Fruit fly (Drosophila melanogaster) whole organism, embryonic: ENCODE measurements around the gene CG10337.

Source experiments
- Antp ChIP-seq: fragments of 200-800 bp; sonication (Bioruptor generic); optimal IDR thresholded peaks from 3 replicates; lab custom pipeline; 2016; ENCODE audit warnings: missing biosample characterization, missing genetic modification characterization
- CG1024 ChIP-seq: fragments of 200-800 bp; sonication (Bioruptor generic); IDR thresholded peaks from 2 replicates; pipeline ENCODE4 v1.3.6; 2022; ENCODE audit warnings: missing biosample characterization, missing genetic modification characterization
- CG12236 ChIP-seq: fragments of 200-800 bp; sonication (Bioruptor generic); optimal IDR thresholded peaks from 2 replicates; lab custom pipeline; 2016; ENCODE audit warnings: missing biosample characterization, missing genetic modification characterization
- CG14860 ChIP-seq: fragments of 200-800 bp; sonication (Bioruptor generic); IDR thresholded peaks from 3 replicates; pipeline ENCODE4 v1.3.6; 2022; ENCODE audit warnings: missing biosample characterization, missing genetic modification characterization; ENCODE audit not compliant: partially characterized antibody
- CG1529 ChIP-seq: fragments of 200-800 bp; sonication (Bioruptor generic); optimal IDR thresholded peaks from 3 replicates; lab custom pipeline; 2018; ENCODE audit warnings: missing biosample characterization, missing genetic modification characterization
- CG15601 ChIP-seq: fragments of 200-800 bp; sonication (Bioruptor generic); optimal IDR thresholded peaks from 3 replicates; lab custom pipeline; 2019; ENCODE audit warnings: missing biosample characterization, mild to moderate bottlenecking, missing genetic modification characterization, moderate library complexity
- CG17802 ChIP-seq: fragments of 200-800 bp; sonication (Bioruptor generic); optimal IDR thresholded peaks from 2 replicates; lab custom pipeline; 2018; ENCODE audit warnings: missing biosample characterization, mild to moderate bottlenecking, missing genetic modification characterization, moderate library complexity
- CG1792 ChIP-seq: fragments of 200-800 bp; sonication (Bioruptor generic); optimal IDR thresholded peaks from 2 replicates; lab custom pipeline; 2016; ENCODE audit warnings: missing biosample characterization, missing genetic modification characterization
- CG18764 ChIP-seq: fragments of 200-800 bp; sonication (Bioruptor generic); optimal IDR thresholded peaks from 3 replicates; lab custom pipeline; 2016; ENCODE audit warnings: missing biosample characterization, missing genetic modification characterization
- CG2889 ChIP-seq: fragments of 200-800 bp; sonication (Bioruptor generic); IDR thresholded peaks from 3 replicates; pipeline ENCODE4 v1.3.6; 2022; ENCODE audit warnings: missing biosample characterization, missing genetic modification characterization
- CG31388 ChIP-seq: fragments of 200-800 bp; sonication (Bioruptor generic); optimal IDR thresholded peaks from 2 replicates; lab custom pipeline; 2016; ENCODE audit warnings: missing biosample characterization, missing genetic modification characterization
- CG3163 ChIP-seq: fragments of 200-800 bp; sonication (Bioruptor generic); optimal IDR thresholded peaks from 3 replicates; lab custom pipeline; 2016; ENCODE audit warnings: missing biosample characterization, missing genetic modification characterization
- CG32767 ChIP-seq: fragments of 200-800 bp; sonication (Bioruptor generic); IDR thresholded peaks from 2 replicates; pipeline ENCODE4 v1.3.6; 2022; ENCODE audit warnings: missing biosample characterization, missing genetic modification characterization
- CG6254 ChIP-seq: fragments of 200-800 bp; sonication (Bioruptor generic); optimal IDR thresholded peaks from 3 replicates; lab custom pipeline; 2017; ENCODE audit warnings: mild to moderate bottlenecking, missing biosample characterization, missing genetic modification reagents, missing genetic modification characterization
- CG8089 ChIP-seq: fragments of 200-800 bp; sonication (Bioruptor generic); optimal IDR thresholded peaks from 3 replicates; lab custom pipeline; 2016; ENCODE audit warnings: missing biosample characterization, missing genetic modification characterization
- CG8944 ChIP-seq: fragments of 200-800 bp; sonication (Bioruptor generic); optimal IDR thresholded peaks from 3 replicates; lab custom pipeline; 2016; ENCODE audit warnings: missing biosample characterization, missing genetic modification characterization
- CG9727 ChIP-seq: fragments of 200-800 bp; sonication (Bioruptor generic); optimal IDR thresholded peaks from 3 replicates; lab custom pipeline; 2017; ENCODE audit warnings: missing biosample characterization, mild to moderate bottlenecking, missing genetic modification characterization
- CG9817 ChIP-seq: fragments of 200-800 bp; sonication (Bioruptor generic); optimal IDR thresholded peaks from 2 replicates; lab custom pipeline; 2018; ENCODE audit warnings: missing biosample characterization, mild to moderate bottlenecking, missing genetic modification characterization, moderate library complexity
- Doc2 ChIP-seq: fragments of 200-800 bp; sonication (Bioruptor generic); IDR thresholded peaks from 2 replicates; pipeline ENCODE4 v1.3.6; 2022; ENCODE audit warnings: missing biosample characterization, missing genetic modification characterization
- E2f1 ChIP-seq: fragments of 200-800 bp; sonication (Bioruptor generic); IDR thresholded peaks from 2 replicates; pipeline ENCODE4 v1.3.6; 2022; ENCODE audit warnings: missing biosample characterization, missing genetic modification characterization
- H2.0 ChIP-seq: fragments of 200-800 bp; sonication (Bioruptor generic); IDR thresholded peaks from 2 replicates; pipeline ENCODE4 v1.3.6; 2022; ENCODE audit warnings: missing biosample characterization, missing genetic modification characterization
- Hsf ChIP-seq: fragments of 200-800 bp; sonication (Bioruptor generic); optimal IDR thresholded peaks from 3 replicates; lab custom pipeline; 2016; ENCODE audit warnings: missing biosample characterization, missing genetic modification characterization
- MBD-R2 ChIP-seq: fragments of 200-800 bp; sonication (Bioruptor generic); IDR thresholded peaks from 2 replicates; pipeline ENCODE4 v1.3.6; 2022; ENCODE audit warnings: missing biosample characterization, missing genetic modification characterization
- Optix ChIP-seq: fragments of 200-800 bp; sonication (Bioruptor generic); IDR thresholded peaks from 3 replicates; pipeline ENCODE4 v1.3.6; 2022; ENCODE audit warnings: missing biosample characterization, missing genetic modification characterization
- PHDP ChIP-seq: fragments of 200-800 bp; sonication (Bioruptor generic); optimal IDR thresholded peaks from 3 replicates; lab custom pipeline; 2018; ENCODE audit warnings: missing biosample characterization, mild to moderate bottlenecking, missing genetic modification characterization, moderate library complexity
- Pdp1 ChIP-seq, 2 experiments: fragments of 200-800 bp; sonication (Bioruptor generic); optimal IDR thresholded peaks; 3 replicates each; lab custom pipeline; 2016; ENCODE audit warnings: missing biosample characterization in 2 of 2, missing genetic modification characterization in 2 of 2, mild to moderate bottlenecking in 1 of 2, moderate library complexity in 1 of 2
- bbx ChIP-seq: fragments of 200-800 bp; sonication (Bioruptor generic); IDR thresholded peaks from 2 replicates; pipeline ENCODE4 v1.3.6; 2022; ENCODE audit warnings: missing biosample characterization, missing genetic modification characterization; ENCODE audit not compliant: partially characterized antibody
- btn ChIP-seq: fragments of 200-800 bp; sonication (Bioruptor generic); optimal IDR thresholded peaks from 2 replicates; lab custom pipeline; 2016; ENCODE audit warnings: missing biosample characterization, missing genetic modification characterization
- caup ChIP-seq: fragments of 200-800 bp; sonication (Bioruptor generic); optimal IDR thresholded peaks from 3 replicates; lab custom pipeline; 2017; ENCODE audit warnings: missing biosample characterization, mild to moderate bottlenecking, missing genetic modification characterization, moderate library complexity; ENCODE audit not compliant: severe bottlenecking
- croc ChIP-seq: fragments of 200-800 bp; sonication (Bioruptor generic); conservative IDR thresholded peaks from 3 replicates; pipeline ENCODE4 v1.3.6; 2022; ENCODE audit warnings: missing biosample characterization, missing genetic modification characterization
- da ChIP-seq: fragments of 200-800 bp; sonication (Bioruptor generic); optimal IDR thresholded peaks from 2 replicates; lab custom pipeline; 2016; ENCODE audit warnings: missing biosample characterization, missing genetic modification characterization
- dimm ChIP-seq: fragments of 200-800 bp; sonication (Bioruptor generic); IDR thresholded peaks from 2 replicates; pipeline ENCODE4 v1.3.6; 2022; ENCODE audit warnings: missing biosample characterization, missing genetic modification characterization
- dpn ChIP-seq, 2 experiments: fragments of 200-800 bp; sonication (Bioruptor generic); optimal IDR thresholded peaks; 3 replicates each; lab custom pipeline; 2016; ENCODE audit warnings: missing biosample characterization in 2 of 2, missing genetic modification characterization in 2 of 2
- ems ChIP-seq: fragments of 200-800 bp; sonication (Bioruptor generic); optimal IDR thresholded peaks from 3 replicates; lab custom pipeline; 2016; ENCODE audit warnings: missing biosample characterization, missing genetic modification characterization
- gcm2 ChIP-seq: fragments of 200-800 bp; sonication (Bioruptor generic); optimal IDR thresholded peaks from 2 replicates; lab custom pipeline; 2016; ENCODE audit warnings: missing biosample characterization, missing genetic modification characterization
- grn ChIP-seq: fragments of 200-800 bp; sonication (Bioruptor generic); optimal IDR thresholded peaks from 3 replicates; lab custom pipeline; 2017; ENCODE audit warnings: missing biosample characterization, missing genetic modification characterization
- hkb ChIP-seq, 2 experiments: fragments of 200-800 bp in 1 of 2; fragments of >200 bp in 1 of 2; sonication (Bioruptor generic) in 1 of 2; IDR thresholded peaks in 1 of 2; optimal IDR thresholded peaks in 1 of 2; 2 replicates each; pipeline versions ENCODE4 v1.3.6 to Lab custom; 2017 to 2022; ENCODE audit warnings: missing biosample characterization in 1 of 2, missing genetic modification characterization in 1 of 2
- klu ChIP-seq: fragments of 200-800 bp; sonication (Bioruptor generic); IDR thresholded peaks from 2 replicates; pipeline ENCODE4 v1.3.6; 2022; ENCODE audit warnings: missing biosample characterization, missing genetic modification characterization
- knrl ChIP-seq: fragments of 200-800 bp; sonication (Bioruptor generic); IDR thresholded peaks from 3 replicates; pipeline ENCODE4 v1.3.6; 2022; ENCODE audit warnings: missing biosample characterization, missing genetic modification characterization; ENCODE audit not compliant: partially characterized antibody
- pan ChIP-seq, 4 experiments: fragments of >200 bp in 3 of 4; fragments of 200-800 bp in 1 of 4; sonication (Bioruptor generic) in 1 of 4; optimal IDR thresholded peaks in 3 of 4; IDR thresholded peaks in 1 of 4; 2 replicates each; pipeline versions ENCODE4 v1.3.6 to Lab custom; 2017 to 2022; ENCODE audit warnings: missing biosample characterization in 2 of 4, missing genetic modification characterization in 2 of 4, mixed read lengths in 1 of 4
- peb ChIP-seq: fragments of 200-800 bp; sonication (Bioruptor generic); IDR thresholded peaks from 2 replicates; pipeline ENCODE4 v1.3.6; 2022; ENCODE audit warnings: missing biosample characterization, missing genetic modification characterization
- pum ChIP-seq: fragments of 200-800 bp; sonication (Bioruptor generic); optimal IDR thresholded peaks from 2 replicates; lab custom pipeline; 2016; ENCODE audit warnings: missing biosample characterization, missing genetic modification characterization
- ro ChIP-seq: fragments of 200-800 bp; sonication (Bioruptor generic); IDR thresholded peaks from 2 replicates; pipeline ENCODE4 v1.3.6; 2022; ENCODE audit warnings: missing biosample characterization, missing genetic modification characterization
- seq ChIP-seq: fragments of 200-800 bp; sonication (Bioruptor generic); IDR thresholded peaks from 2 replicates; pipeline ENCODE4 v1.3.6; 2022; ENCODE audit warnings: missing biosample characterization, missing genetic modification characterization
- sisA ChIP-seq: fragments of 200-800 bp; sonication (Bioruptor generic); IDR thresholded peaks from 2 replicates; pipeline ENCODE4 v1.3.6; 2022; ENCODE audit warnings: missing biosample characterization, missing genetic modification characterization
- stwl ChIP-seq: fragments of 200-800 bp; sonication (Bioruptor generic); optimal IDR thresholded peaks from 3 replicates; lab custom pipeline; 2018; ENCODE audit warnings: missing biosample characterization, mild to moderate bottlenecking, missing genetic modification characterization, moderate library complexity
- sug ChIP-seq: fragments of 200-800 bp; optimal IDR thresholded peaks from 2 replicates; lab custom pipeline; 2019; ENCODE audit warnings: missing biosample characterization, mild to moderate bottlenecking, missing genetic modification characterization, moderate library complexity
- tll ChIP-seq, 2 experiments: fragments of 200-800 bp in 1 of 2; fragments of >200 bp in 1 of 2; sonication (Bioruptor generic) in 1 of 2; optimal IDR thresholded peaks; 2 replicates each; lab custom pipeline; 2017 to 2019; ENCODE audit warnings: missing biosample characterization in 2 of 2, missing genetic modification characterization in 2 of 2, mild to moderate bottlenecking in 1 of 2, moderate library complexity in 1 of 2
- tup ChIP-seq: fragments of 200-800 bp; sonication (Bioruptor generic); optimal IDR thresholded peaks from 2 replicates; lab custom pipeline; 2016; ENCODE audit warnings: missing biosample characterization, mild to moderate bottlenecking, missing genetic modification characterization, moderate library complexity
- z ChIP-seq: fragments of 200-800 bp; sonication (Bioruptor generic); IDR thresholded peaks from 3 replicates; pipeline ENCODE4 v1.3.6; 2022; ENCODE audit warnings: missing biosample characterization, missing genetic modification characterization
- zfh1 ChIP-seq: fragments of 200-800 bp; sonication (Bioruptor generic); IDR thresholded peaks from 3 replicates; pipeline ENCODE4 v1.3.6; 2022; ENCODE audit warnings: missing biosample characterization, missing genetic modification characterization

Gene CG10337

dm6 chr2L:19526316-19526715 lies 20.4 kb downstream of the CG10337 start, which contains the start of the genes Dpm1 and CG10137 (continued):
- TF ChIP-seq stwl (tag; lab: Kevin White, UChicago) (peak; percentile 93), pan (optimal IDR thresholded peaks at IDR 0.05; lab: Kevin White, UChicago) (no peak), pan (GFP tag; optimal IDR thresholded peaks at IDR 0.05 in 1 of 2, IDR thresholded peaks at IDR 0.05 in 1 of 2) (no peak), bbx (GFP tag; lab: Robert Waterston, UW) (peak; percentile 69), CG18764 (GFP tag; lab: Kevin White, UChicago) (no peak), da (no peak), E2f1 (GFP tag; lab: Robert Waterston, UW) (no peak), ro (no peak), CG2889 (GFP tag; lab: Robert Waterston, UW) (no peak), CG9817 (no peak), CG6254 (GFP tag; lab: Kevin White, UChicago) (no peak), PHDP (peak; percentile 1), dimm (GFP tag; lab: Robert Waterston, UW) (no peak), zfh1 (no peak), tup (GFP tag; lab: Kevin White, UChicago) (no peak), btn (GFP tag; lab: Kevin White, UChicago) (no peak), Optix (GFP tag; lab: Robert Waterston, UW) (no peak), dpn (GFP tag; optimal IDR thresholded peaks at IDR 0.05; lab: Kevin White, UChicago) (no peak), sug (tag; lab: Kevin White, UChicago) (peak; percentile 5), Doc2 (no peak), ems (GFP tag; lab: Kevin White, UChicago) (no peak), z (GFP tag; lab: Robert Waterston, UW) (no peak), CG32767 (GFP tag; lab: Robert Waterston, UW) (no peak), caup (GFP tag; lab: Kevin White, UChicago) (no peak), klu (GFP tag; lab: Robert Waterston, UW) (no peak), knrl (GFP tag; lab: Robert Waterston, UW) (peak; percentile 60), CG8944 (GFP tag; lab: Kevin White, UChicago) (no peak), hkb (optimal IDR thresholded peaks at IDR 0.05; lab: Kevin White, UChicago) (no peak), hkb (GFP tag; IDR thresholded peaks at IDR 0.05; lab: Robert Waterston, UW) (no peak), CG3163 (no peak), pum (GFP tag; lab: Kevin White, UChicago) (no peak), Antp (GFP tag; lab: Kevin White, UChicago) (no peak), CG12236 (GFP tag; lab: Kevin White, UChicago) (no peak), CG14860 (GFP tag; lab: Robert Waterston, UW) (no peak), CG17802 (tag; lab: Kevin White, UChicago) (no peak), Pdp1 (GFP tag; optimal IDR thresholded peaks at IDR 0.05; lab: Kevin White, UChicago) (no peak), H2.0 (GFP tag; lab: Robert Waterston, UW) (no peak), croc (GFP tag; lab: Robert Waterston, UW) (no peak), CG15601 (peak; percentile 15), CG1792 (GFP tag; lab: Kevin White, UChicago) (no peak), gcm2 (GFP tag; lab: Kevin White, UChicago) (no peak), MBD-R2 (GFP tag; lab: Robert Waterston, UW) (peak; percentile 82), CG8089 (GFP tag; lab: Kevin White, UChicago) (no peak), CG31388 (GFP tag; lab: Kevin White, UChicago) (no peak), CG9727 (GFP tag; lab: Kevin White, UChicago) (no peak), tll (GFP tag; optimal IDR thresholded peaks at IDR 0.05; lab: Kevin White, UChicago) (no peak), CG1529 (no peak), seq (GFP tag; lab: Robert Waterston, UW) (no peak), sisA (no peak), Hsf (GFP tag; lab: Kevin White, UChicago) (no peak), CG1024 (GFP tag; lab: Robert Waterston, UW) (no peak), grn (GFP tag; lab: Kevin White, UChicago) (no peak), peb (no peak)
